Fruit fly (Drosophila melanogaster): ENCODE results near the gene CG4613.

Gene CG4613

dm6 chr3L:14552925-14553239, 31.4 kb upstream of the CG4613 start:
- TF ChIP-seq CG17801 (GFP tag; optimal IDR thresholded peaks at IDR 0.05; ENCODE audit: partially characterized antibody): no peak

DNA sequence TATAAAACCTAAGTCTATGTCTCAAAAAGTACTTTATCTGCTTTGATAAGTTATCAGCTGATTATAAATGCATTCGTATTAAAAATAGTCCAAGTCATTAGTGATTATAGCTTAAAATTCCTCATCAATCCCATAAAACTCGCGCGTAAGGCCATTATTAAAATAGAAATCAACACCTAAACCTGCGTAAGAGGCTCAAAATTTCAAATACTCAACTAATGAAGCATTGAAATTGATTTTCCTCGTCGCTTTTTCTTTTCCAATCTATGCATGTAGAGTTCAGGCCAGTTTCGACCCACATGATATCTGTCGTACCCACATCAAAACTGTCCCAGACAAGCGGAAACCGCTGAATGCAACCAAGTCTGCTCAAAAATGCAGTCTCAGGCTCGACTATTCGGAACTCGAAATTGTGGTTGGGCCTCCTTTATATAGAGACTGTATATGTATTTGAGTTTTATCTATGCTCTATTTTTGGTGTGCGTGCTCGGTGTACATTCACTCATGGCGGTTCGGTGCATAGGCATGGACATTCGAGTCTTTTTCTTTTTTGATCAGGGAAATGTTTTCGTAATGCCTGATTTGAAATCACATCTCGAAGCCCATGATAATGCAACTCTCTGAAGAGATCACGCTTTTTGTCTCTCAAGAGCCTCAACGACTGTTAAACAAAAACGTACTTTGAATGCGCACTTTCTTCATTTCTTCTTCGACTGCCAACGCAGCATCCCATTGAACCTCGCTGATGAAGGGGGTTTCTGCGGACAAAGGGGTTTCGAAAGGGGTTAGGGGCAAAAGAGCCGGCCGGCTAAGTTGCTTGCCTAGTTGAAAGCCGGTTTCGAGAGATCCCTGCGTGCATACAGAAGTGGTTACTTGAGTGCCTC, 30.8 kb upstream of the CG4613 start:
- TF ChIP-seq CG17801 (GFP tag; optimal IDR thresholded peaks at IDR 0.05; ENCODE audit: partially characterized antibody): no peak

dm6 chr3L:14551621-14552020, 30.1 kb upstream of the CG4613 start:
- TF ChIP-seq CG17801 (GFP tag; optimal IDR thresholded peaks at IDR 0.05; ENCODE audit: partially characterized antibody): no peak

DNA sequence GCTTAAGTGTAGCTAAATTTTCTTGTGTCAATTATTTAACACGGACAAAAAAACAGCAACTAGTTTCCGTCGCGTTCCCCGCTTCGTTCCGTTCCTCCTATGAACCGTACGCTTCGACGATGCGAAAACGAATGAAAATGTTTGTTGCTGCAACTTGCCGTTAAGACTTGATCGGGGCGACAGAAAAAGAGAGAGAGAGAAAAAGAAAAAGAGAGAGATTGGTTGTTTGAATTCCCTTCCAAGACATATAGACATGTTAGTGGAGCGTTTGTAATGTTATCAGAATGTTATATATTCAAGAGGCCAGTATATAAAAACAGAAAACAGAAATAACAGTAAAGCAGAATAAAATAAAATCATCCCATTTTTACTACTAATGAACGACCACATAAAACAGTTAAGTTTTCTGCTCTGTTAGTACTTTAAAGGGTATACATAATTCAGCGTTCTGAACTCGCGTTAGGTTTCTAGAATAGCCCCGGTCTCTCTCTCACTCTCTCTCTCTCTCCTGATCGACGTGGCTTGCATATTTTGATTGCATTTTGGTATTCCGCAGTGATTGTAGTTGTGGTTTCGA, 29.4 kb upstream of the CG4613 start, which contains the start of gene Gbs-70E:
Gene Gbs-70E, minus strand, starts transcription at position 137 of the 577 bp plus-strand sequence.
- TF ChIP-seq CG17801 (GFP tag; optimal IDR thresholded peaks at IDR 0.05; ENCODE audit: partially characterized antibody): peak; percentile 97

dm6 chr3L:14549958-14550357, 28.5 kb upstream of the CG4613 start:
- TF ChIP-seq CG17801 (GFP tag; optimal IDR thresholded peaks at IDR 0.05; ENCODE audit: partially characterized antibody): no peak

DNA sequence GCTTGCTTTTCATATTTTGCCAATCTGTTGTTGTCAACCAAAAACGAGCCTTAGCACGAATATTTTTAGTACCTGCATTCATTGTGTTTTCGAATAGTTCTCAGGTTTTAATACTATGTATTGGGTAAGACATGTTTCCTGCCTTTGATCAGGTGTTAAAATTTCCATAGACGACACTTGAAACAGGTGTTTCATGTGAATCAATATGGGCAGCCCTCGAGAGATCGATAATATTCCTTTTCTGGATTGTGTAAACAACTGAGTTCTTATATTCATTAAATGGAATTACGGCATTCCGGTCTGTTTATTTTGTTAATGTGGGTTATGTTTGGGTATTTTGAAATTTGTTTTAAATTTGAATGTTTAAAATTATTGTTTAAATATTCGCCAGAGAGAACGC, 27.7 kb upstream of the CG4613 start:
- no peak for TF ChIP-seq CG17801 (GFP tag; optimal IDR thresholded peaks at IDR 0.05; ENCODE audit: partially characterized antibody)

- no peak for TF ChIP-seq CG17801 (GFP tag; optimal IDR thresholded peaks at IDR 0.05; ENCODE audit: partially characterized antibody)
Observed at dm6 chr3L:14547811-14548765, 26.6 kb upstream of the CG4613 start.

dm6 chr3L:14546918-14547533, 25.5 kb upstream of the CG4613 start:
- no peak for TF ChIP-seq CG17801 (GFP tag; optimal IDR thresholded peaks at IDR 0.05; ENCODE audit: partially characterized antibody)

DNA sequence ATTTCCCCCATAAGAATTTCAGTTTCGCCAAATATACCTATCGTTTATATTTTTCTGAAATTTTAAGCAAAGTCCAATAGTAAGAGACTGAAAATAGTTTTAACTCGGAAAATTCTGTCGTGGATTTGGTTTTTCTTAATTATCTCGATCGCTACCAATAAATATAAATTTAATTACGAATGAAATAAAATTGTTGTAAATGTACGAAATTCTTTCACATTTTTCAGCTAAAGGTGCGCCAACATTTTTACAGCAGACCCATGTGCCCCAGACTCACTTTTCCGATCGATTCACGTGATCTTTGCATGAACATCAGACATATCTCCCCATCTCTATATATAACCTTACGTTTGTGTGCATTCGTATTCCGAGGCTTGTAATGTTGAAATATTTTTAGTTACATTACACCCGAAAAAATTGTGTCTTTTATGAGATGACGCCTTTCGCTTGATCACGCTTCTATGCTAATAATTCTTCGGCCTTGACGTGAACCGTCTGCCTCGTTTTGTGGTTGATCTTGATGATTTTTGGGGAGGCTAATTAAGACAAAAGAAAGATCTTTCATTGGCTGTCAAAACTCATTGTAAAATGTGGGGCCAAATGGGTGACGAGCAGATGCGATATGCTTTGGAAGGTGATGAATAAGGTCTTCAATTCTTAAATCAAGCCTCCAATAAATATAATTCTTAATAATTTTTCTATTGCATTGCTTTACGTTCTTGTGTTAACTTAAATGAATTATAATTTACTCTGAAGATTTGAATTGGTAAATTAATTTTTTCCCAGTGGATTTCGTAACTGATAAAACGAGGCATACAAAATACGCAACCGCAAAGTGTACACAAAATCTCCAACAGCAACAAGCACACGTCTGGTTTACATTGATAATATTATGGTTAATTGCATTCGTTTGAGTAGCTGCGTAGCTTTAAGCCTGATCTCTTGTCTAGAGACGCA, 23.8 kb upstream of the CG4613 start:
- no peak for TF ChIP-seq CG17801 (GFP tag; optimal IDR thresholded peaks at IDR 0.05; ENCODE audit: partially characterized antibody)

DNA sequence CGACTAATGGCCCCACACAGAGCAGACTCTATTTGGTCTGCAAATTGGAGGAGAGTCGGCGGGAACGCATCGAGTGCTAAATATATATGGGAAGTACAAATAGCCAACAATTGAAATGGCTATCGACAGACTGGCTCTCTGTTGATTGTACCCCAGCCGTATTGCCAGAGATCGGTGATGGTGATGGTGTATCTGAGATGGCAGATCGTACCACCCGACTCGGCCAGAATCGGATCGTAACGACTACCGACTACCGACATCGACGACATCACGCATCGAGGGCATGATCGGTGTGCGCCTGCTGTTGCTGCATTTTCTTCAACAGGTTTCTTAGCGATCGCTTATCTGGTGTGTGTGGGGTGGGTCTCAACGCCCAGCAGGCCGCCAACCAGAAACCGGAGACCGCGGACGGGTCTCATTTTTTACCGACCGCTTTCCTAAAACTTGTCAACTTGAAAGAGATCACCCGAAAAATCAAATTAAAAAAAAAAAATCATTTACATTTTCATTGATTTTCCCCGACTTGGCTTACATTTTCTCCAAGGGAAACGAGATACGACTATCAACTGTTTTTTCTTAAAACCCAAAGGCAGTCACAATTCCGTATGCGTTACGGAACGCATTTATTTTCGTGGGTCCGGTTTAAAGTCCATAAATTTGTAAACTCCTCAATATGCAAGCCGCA, 22.6 kb upstream of the CG4613 start:
- no peak for TF ChIP-seq CG17801 (GFP tag; optimal IDR thresholded peaks at IDR 0.05; ENCODE audit: partially characterized antibody)

DNA sequence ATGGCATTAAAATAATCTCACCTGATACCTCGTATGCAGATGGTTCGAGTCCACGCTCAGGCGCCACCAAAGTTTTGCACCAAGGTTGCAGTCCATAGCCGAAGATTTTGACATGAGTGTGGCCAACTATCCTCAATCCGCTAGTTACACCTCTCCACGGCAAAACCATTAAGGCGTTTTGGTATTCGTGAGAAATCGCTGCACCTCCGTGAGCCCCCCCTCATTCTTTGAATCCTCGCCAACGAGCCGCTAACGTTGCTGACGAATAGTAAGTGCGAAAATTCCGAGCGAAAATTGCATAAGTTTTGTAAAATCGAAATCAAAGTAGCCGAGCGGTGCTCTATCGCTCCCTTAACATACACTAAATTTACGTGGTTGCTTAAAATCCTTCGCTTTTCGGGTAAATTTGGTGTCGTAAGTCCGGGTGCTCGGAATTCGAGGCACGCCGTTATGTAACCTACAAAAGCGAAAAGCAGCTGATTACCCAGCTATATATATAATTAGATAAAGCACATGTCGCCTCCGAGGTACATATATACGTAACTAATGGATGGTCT, 16.0 kb upstream of the CG4613 start, which contains the start of gene Mpcp2:
Gene Mpcp2, plus strand, starts transcription at position 217 of the 557 bp plus-strand sequence.
- TF ChIP-seq CG17801 (GFP tag; optimal IDR thresholded peaks at IDR 0.05; ENCODE audit: partially characterized antibody): peak; percentile 65

DNA sequence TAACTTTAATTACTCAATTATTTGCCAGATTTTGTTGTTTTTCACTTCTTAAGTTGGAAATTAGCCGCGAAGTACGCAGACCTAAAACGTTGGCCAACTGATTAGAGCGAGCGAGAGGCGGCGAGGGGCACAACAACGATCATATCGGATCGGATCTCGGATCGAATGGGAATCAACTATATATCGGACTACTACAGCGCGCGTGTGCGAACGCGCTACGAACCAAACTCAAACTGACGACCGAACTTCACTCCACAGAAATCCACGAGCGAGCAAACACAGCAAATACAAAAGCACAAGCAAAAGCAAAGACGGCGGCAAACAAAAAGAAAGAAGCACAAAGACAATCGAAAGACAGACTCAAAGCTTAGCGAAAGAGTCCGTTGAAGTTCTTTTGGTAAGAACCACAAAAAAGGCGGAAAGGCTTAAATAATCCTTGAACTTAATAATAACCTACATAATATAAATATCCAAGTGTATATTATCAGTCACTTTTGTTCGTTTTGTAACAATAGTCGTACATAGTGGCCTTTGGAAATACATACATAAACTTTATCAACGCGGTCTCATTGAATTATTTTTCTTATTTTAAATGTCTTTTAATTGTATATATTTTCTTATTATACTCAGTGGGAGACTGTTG, 14.7 kb upstream of the CG4613 start, which contains the start of the genes bbg and CG43246:
Gene bbg, minus strand, starts transcription at position 235 of the 643 bp plus-strand sequence.
Gene CG43246, plus strand, starts transcription at position 593 of the 643 bp plus-strand sequence.
- no peak for TF ChIP-seq CG17801 (GFP tag; optimal IDR thresholded peaks at IDR 0.05; ENCODE audit: partially characterized antibody)

Measured in ovary, adult (tissue).